Worm (Caenorhabditis elegans) whole organism, young adult: ENCODE measurements around the gene ZK488.6.

Experiments used
- C06A6.2 ChIP-seq: fragments of 200-800 bp; sonication (Bioruptor generic); conservative IDR thresholded peaks from 2 replicates; pipeline ENCODE4 v1.3.6; 2022; ENCODE audit warnings: missing genetic modification characterization, missing compliant biosample characterization
- ama-1 ChIP-seq, 3 experiments: fragments of 150-350 bp in 1 of 3; sonication (generic microtip) in 2 of 3; optimal IDR thresholded peaks; 2 replicates each; lab custom pipeline; 2014 to 2018; ENCODE audit warnings: missing biosample characterization in 2 of 3, missing genetic modification characterization in 2 of 3, missing genetic modification reagents in 2 of 3
- efl-1 ChIP-seq: fragments of 150-350 bp; optimal IDR thresholded peaks from 2 replicates; lab custom pipeline; 2014; ENCODE audit warnings: missing biosample characterization, missing genetic modification reagents, missing genetic modification characterization
- nfya-2 ChIP-seq: fragments of 200-800 bp; sonication (Bioruptor generic); IDR thresholded peaks from 2 replicates; pipeline ENCODE4 v1.3.6; 2022; ENCODE audit warnings: missing genetic modification reagents, missing genetic modification characterization, missing compliant biosample characterization
- nhr-179 ChIP-seq: sonication (generic microtip); optimal IDR thresholded peaks from 2 replicates; lab custom pipeline; 2016; ENCODE audit warnings: mild to moderate bottlenecking, missing genetic modification characterization, missing compliant biosample characterization
- unc-62 ChIP-seq: fragments of 150-350 bp; optimal IDR thresholded peaks from 2 replicates; lab custom pipeline; 2014; ENCODE audit warnings: missing biosample characterization, missing genetic modification reagents, missing genetic modification characterization

DNA sequence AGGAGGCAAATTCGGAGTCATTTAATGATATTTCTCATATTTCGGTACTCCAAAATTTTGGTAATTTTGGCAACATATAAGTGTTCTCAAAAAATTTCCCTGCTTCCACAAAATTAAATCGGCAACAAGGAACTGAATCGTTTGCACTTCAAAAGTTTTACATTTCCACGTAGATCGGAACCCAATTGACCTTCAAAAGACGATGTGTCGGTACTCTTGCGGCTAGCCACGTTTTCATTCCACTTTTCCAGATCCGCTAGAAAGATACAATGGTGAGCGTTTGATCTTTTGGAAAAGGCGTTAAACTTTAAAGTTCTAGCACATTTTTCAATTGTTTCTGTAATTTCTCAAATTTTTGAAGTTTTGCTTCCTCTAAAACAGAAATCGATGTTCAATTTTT, 6.6 kb downstream of the ZK488.6 start:
- TF ChIP-seq C06A6.2 (no peak), ama-1 (optimal IDR thresholded peaks at IDR 0.05; lab: Kevin White, UChicago) (no peak), ama-1 (GFP tag; optimal IDR thresholded peaks at IDR 0.05; lab: Kevin White, UChicago) (no peak), efl-1 (GFP tag; lab: Kevin White, UChicago) (no peak), nfya-2 (GFP tag; lab: Robert Waterston, UW) (no peak), nhr-179 (tag; lab: Kevin White, UChicago) (no peak), unc-62 (GFP tag; lab: Kevin White, UChicago) (no peak)
